Fruit fly (Drosophila melanogaster) whole organism, wandering third instar larva: ENCODE data around the gene ph-p.

Experiments used
- CG9705 ChIP-seq: fragments of 200-800 bp; sonication (Bioruptor generic); optimal IDR thresholded peaks from 2 replicates; lab custom pipeline; 2018; ENCODE audit warnings: missing biosample characterization, mild to moderate bottlenecking, missing genetic modification characterization
- CrebA ChIP-seq: fragments of 200-800 bp; sonication (Bioruptor generic); optimal IDR thresholded peaks from 2 replicates; lab custom pipeline; 2016; ENCODE audit warnings: missing biosample characterization, mild to moderate bottlenecking, missing genetic modification characterization, borderline replicate concordance
- Dfd ChIP-seq: fragments of >200 bp; optimal IDR thresholded peaks from 2 replicates; lab custom pipeline; 2017; ENCODE audit warnings: missing biosample characterization, missing genetic modification characterization
- Dif ChIP-seq: fragments of 200-275, 200-300 bp; sonication (Bioruptor generic); optimal IDR thresholded peaks from 2 replicates; lab custom pipeline; 2018; ENCODE audit warnings: missing biosample characterization, missing genetic modification characterization; ENCODE audit not compliant: partially characterized antibody
- GATAd ChIP-seq: sonication (Bioruptor generic); optimal IDR thresholded peaks from 2 replicates; lab custom pipeline; 2016; ENCODE audit warnings: missing biosample characterization, missing genetic modification characterization
- HLH106 ChIP-seq: fragments of 200-800 bp; optimal IDR thresholded peaks from 3 replicates; lab custom pipeline; 2019; ENCODE audit warnings: missing biosample characterization, mild to moderate bottlenecking, missing genetic modification characterization, moderate library complexity
- Hr78 ChIP-seq: fragments of >200 bp; optimal IDR thresholded peaks from 2 replicates; lab custom pipeline; 2017; ENCODE audit warnings: missing biosample characterization, missing genetic modification characterization
- Hr83 ChIP-seq: fragments of 200-300 bp; sonication (Bioruptor generic); optimal IDR thresholded peaks from 2 replicates; lab custom pipeline; 2016; ENCODE audit warnings: missing biosample characterization, mild to moderate bottlenecking, missing genetic modification characterization, moderate library complexity; ENCODE audit not compliant: poor library complexity, severe bottlenecking
- Jra ChIP-seq: sonication (Bioruptor generic); optimal IDR thresholded peaks from 2 replicates; lab custom pipeline; 2016; ENCODE audit warnings: missing biosample characterization, missing genetic modification characterization
- Mio ChIP-seq: sonication (Bioruptor generic); optimal IDR thresholded peaks from 2 replicates; lab custom pipeline; 2016; ENCODE audit warnings: missing biosample characterization, missing genetic modification characterization
- Myc ChIP-seq: fragments of >200 bp; optimal IDR thresholded peaks from 2 replicates; lab custom pipeline; 2017
- OdsH ChIP-seq: fragments of 200-800 bp; sonication (Bioruptor generic); optimal IDR thresholded peaks from 2 replicates; lab custom pipeline; 2016; ENCODE audit warnings: missing biosample characterization, mild to moderate bottlenecking, missing genetic modification characterization
- Rel ChIP-seq, 2 experiments: fragments of 200-800 bp; sonication (Bioruptor generic) in 1 of 2; optimal IDR thresholded peaks; 2 replicates in 1 of 2; 3 replicates in 1 of 2; lab custom pipeline; 2016 to 2019; ENCODE audit warnings: mild to moderate bottlenecking in 2 of 2, missing biosample characterization in 2 of 2, missing genetic modification characterization in 2 of 2, moderate library complexity in 1 of 2
- Sp1 ChIP-seq: fragments of 200-800 bp; sonication (Bioruptor generic); optimal IDR thresholded peaks from 3 replicates; lab custom pipeline; 2019; ENCODE audit warnings: missing biosample characterization, mild to moderate bottlenecking, missing genetic modification characterization, moderate library complexity
- Vsx2 ChIP-seq: fragments of 200-300, 225-300 bp; sonication (Bioruptor generic); optimal IDR thresholded peaks from 2 replicates; lab custom pipeline; 2018; ENCODE audit warnings: missing biosample characterization, missing genetic modification characterization; ENCODE audit not compliant: partially characterized antibody
- brk ChIP-seq: fragments of 200-800 bp; sonication (Bioruptor generic); optimal IDR thresholded peaks from 2 replicates; lab custom pipeline; 2016; ENCODE audit warnings: missing biosample characterization, mild to moderate bottlenecking, missing genetic modification characterization
- dl ChIP-seq, 2 experiments: fragments of 175-275, 200-275 bp in 1 of 2; fragments of 200-275 bp in 1 of 2; sonication (Bioruptor generic); optimal IDR thresholded peaks; lab custom pipeline; 2018; ENCODE audit warnings: mild to moderate bottlenecking in 2 of 2, missing biosample characterization in 2 of 2, missing genetic modification characterization in 2 of 2, moderate library complexity in 2 of 2; ENCODE audit not compliant: partially characterized antibody in 2 of 2, insufficient read depth in 1 of 2
- dmrt93B ChIP-seq: fragments of 200-800 bp; sonication (Bioruptor generic); optimal IDR thresholded peaks from 2 replicates; lab custom pipeline; 2018; ENCODE audit warnings: missing biosample characterization, mild to moderate bottlenecking, missing genetic modification characterization
- dsf ChIP-seq: sonication (Bioruptor generic); optimal IDR thresholded peaks from 2 replicates; lab custom pipeline; 2016; ENCODE audit warnings: missing biosample characterization, missing genetic modification characterization, borderline replicate concordance
- ey ChIP-seq: fragments of 200-800 bp; sonication (Bioruptor generic); optimal IDR thresholded peaks from 2 replicates; lab custom pipeline; 2016; ENCODE audit warnings: missing biosample characterization, missing genetic modification characterization
- foxo ChIP-seq, 2 experiments: fragments of 200-800 bp; sonication (Bioruptor generic); optimal IDR thresholded peaks; 2 replicates in 1 of 2; 3 replicates in 1 of 2; lab custom pipeline; 2016 to 2017; ENCODE audit warnings: missing biosample characterization in 2 of 2, missing genetic modification characterization in 2 of 2
- fru ChIP-seq: fragments of 200-800 bp; sonication (Bioruptor generic); optimal IDR thresholded peaks from 3 replicates; lab custom pipeline; 2016; ENCODE audit warnings: missing biosample characterization, mild to moderate bottlenecking, missing genetic modification characterization
- h ChIP-seq: fragments of 200-800 bp; sonication (Bioruptor generic); optimal IDR thresholded peaks from 3 replicates; lab custom pipeline; 2016; ENCODE audit warnings: missing biosample characterization, mild to moderate bottlenecking, missing genetic modification characterization
- lola ChIP-seq: fragments of >200 bp; optimal IDR thresholded peaks from 2 replicates; lab custom pipeline; 2017; ENCODE audit warnings: missing biosample characterization, missing genetic modification characterization
- rgr ChIP-seq: fragments of 200-800 bp; sonication (Bioruptor generic); optimal IDR thresholded peaks from 3 replicates; lab custom pipeline; 2016; ENCODE audit warnings: missing biosample characterization, mild to moderate bottlenecking, missing genetic modification characterization
- sv ChIP-seq: fragments of 200-800 bp; sonication (Bioruptor generic); optimal IDR thresholded peaks from 3 replicates; lab custom pipeline; 2016; ENCODE audit warnings: missing biosample characterization, missing genetic modification characterization
- woc ChIP-seq: sonication (Bioruptor generic); optimal IDR thresholded peaks from 2 replicates; lab custom pipeline; 2016; ENCODE audit warnings: missing biosample characterization, mild to moderate bottlenecking, missing genetic modification characterization

ph-p gene

dm6 chrX:2081848-2082365 is 56.3 kb downstream of the ph-p start:
- no peak for TF ChIP-seq Jra
- no peak for TF ChIP-seq Hr83 (GFP tag; lab: Kevin White, UChicago)
- no peak for TF ChIP-seq Dif (GFP tag; lab: Kevin White, UChicago)
- no peak for TF ChIP-seq Dfd (GFP tag; lab: Kevin White, UChicago)
- TF ChIP-seq Sp1 (GFP tag; lab: Kevin White, UChicago): no peak
- TF ChIP-seq dmrt93B (GFP tag; lab: Kevin White, UChicago): no peak
- TF ChIP-seq Mio (GFP tag; lab: Kevin White, UChicago): no peak
- TF ChIP-seq sv: no peak
- TF ChIP-seq CG9705: no peak
- no peak for TF ChIP-seq foxo (GFP tag; optimal IDR thresholded peaks at IDR 0.05; lab: Kevin White, UChicago)
- TF ChIP-seq h (GFP tag; lab: Kevin White, UChicago): no peak
- no peak for TF ChIP-seq Hr78 (GFP tag; lab: Kevin White, UChicago)
- no peak for TF ChIP-seq ey (GFP tag; lab: Kevin White, UChicago)
- no peak for TF ChIP-seq brk (GFP tag; lab: Kevin White, UChicago)
- no peak for TF ChIP-seq GATAd

DNA sequence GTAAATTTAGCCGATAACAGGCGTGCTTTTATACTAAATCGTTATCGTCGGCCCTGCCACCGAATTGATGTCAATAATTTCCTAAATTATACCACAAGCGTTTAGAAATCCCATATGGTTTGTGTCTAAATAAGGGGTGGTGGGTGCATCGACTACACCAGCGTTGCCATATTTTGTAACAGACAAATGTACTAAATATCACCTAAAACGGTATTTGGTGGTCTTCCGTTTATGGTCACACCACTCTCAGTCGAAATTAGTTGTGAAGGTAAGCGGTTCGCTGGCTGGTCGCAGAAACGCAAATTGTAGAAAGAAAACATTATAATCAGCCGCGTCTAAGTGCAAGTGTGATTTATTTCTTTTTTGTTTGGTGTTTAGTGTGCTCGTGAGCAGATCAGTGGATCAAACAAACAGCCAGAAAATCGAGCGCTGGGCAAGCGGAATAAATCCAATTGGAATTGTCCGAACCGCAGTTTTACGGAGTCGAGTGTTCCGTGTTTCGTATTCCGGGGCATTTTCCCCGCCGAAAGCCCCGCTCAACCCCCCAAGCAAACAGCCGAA is 57.7 kb downstream of the ph-p start, which contains the start of the genes CG16903 and Unc-76:
CG16903 (minus strand) TSS at position 39 of the 561 bp plus-strand sequence.
Unc-76 (plus strand) TSS at position 244 of the 561 bp plus-strand sequence.
- TF ChIP-seq OdsH (GFP tag; lab: Kevin White, UChicago): peak; percentile 7
- peak; percentile 45 for TF ChIP-seq HLH106 (tag; lab: Kevin White, UChicago)
- peak; percentile 59 for TF ChIP-seq Dif (GFP tag; lab: Kevin White, UChicago)
- peak; percentile 22 for TF ChIP-seq fru (GFP tag; lab: Kevin White, UChicago)
- peak; percentile 60 for TF ChIP-seq Sp1 (GFP tag; lab: Kevin White, UChicago)
- peak; percentile 0 for TF ChIP-seq Myc (lab: Kevin White, UChicago)
- TF ChIP-seq woc (GFP tag; lab: Kevin White, UChicago): peak; percentile 6
- TF ChIP-seq Rel (GFP tag; optimal IDR thresholded peaks at IDR 0.05; lab: Kevin White, UChicago): no peak
- TF ChIP-seq Rel (tag; optimal IDR thresholded peaks at IDR 0.05; lab: Kevin White, UChicago): peak; percentile 79
- peak; percentile 6 for TF ChIP-seq Jra
- no peak for TF ChIP-seq dsf
- peak in 1 of 2 experiments; percentile 32 for TF ChIP-seq dl (GFP tag; optimal IDR thresholded peaks at IDR 0.05; lab: Kevin White, UChicago; ENCODE audit: insufficient read depth in 1 of 2, partially characterized antibody in 2 of 2)
- TF ChIP-seq dmrt93B (GFP tag; lab: Kevin White, UChicago): peak; percentile 6
- TF ChIP-seq h (GFP tag; lab: Kevin White, UChicago): peak; percentile 51
- TF ChIP-seq CrebA (GFP tag; lab: Kevin White, UChicago): no peak
- TF ChIP-seq foxo (GFP tag; optimal IDR thresholded peaks at IDR 0.05; lab: Kevin White, UChicago): peak in 1 of 2 experiments; percentile 19
- TF ChIP-seq Vsx2 (GFP tag; lab: Kevin White, UChicago): no peak
- peak; percentile 55 for TF ChIP-seq rgr (GFP tag; lab: Kevin White, UChicago)
- TF ChIP-seq brk (GFP tag; lab: Kevin White, UChicago): no peak

DNA sequence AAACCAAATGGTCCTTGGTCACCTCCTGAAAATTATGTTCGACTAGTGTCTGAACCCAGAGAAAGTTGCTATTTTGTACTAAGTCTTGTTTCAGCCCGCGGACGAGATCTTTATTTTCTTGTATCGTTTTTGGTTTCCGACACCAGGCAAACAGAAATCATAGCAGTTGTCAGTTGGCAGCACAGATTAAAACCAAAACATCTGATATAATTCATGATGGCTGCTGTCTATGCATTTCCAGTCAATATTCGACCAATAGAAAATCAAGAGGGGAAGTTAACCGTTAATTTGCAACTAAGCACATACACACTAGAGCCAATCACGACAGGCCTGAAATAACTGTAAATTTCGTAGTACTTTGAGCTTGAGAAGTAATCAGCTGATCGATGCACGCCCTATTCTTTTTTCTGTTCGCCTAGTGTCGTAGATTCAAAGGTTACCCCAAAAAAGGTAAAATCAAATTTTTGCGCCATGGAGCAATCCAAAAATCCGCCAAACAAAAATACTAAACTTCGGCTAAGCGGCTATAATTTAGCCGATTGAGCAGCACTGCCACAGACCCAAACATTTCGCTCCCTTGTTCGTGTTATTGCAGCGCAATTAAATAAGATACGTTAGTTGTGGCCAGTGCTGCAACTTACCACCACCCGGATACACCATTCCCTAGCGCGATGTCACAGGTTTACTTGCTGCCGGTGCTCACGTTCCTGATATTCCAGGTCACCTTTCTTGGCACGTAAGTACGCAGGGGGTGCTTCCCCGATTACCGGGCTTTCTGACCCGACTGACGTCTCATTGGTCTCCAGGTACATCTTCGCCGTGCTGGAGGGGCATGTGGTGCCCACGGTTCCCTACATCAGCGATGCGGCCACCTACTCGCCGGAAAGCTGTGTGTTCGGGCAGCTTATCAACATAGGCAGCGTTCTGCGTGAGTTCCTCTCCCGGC is 61.5 kb downstream of the ph-p start, which contains the start of gene CG4025:
CG4025 (plus strand) TSS at position 555 of the 946 bp plus-strand sequence.
- TF ChIP-seq Jra (peak; percentile 48), Myc (lab: Kevin White, UChicago) (peak; percentile 83), lola (GFP tag; lab: Kevin White, UChicago) (no peak), Rel (GFP tag; optimal IDR thresholded peaks at IDR 0.05; lab: Kevin White, UChicago) (no peak), Rel (tag; optimal IDR thresholded peaks at IDR 0.05; lab: Kevin White, UChicago) (peak; percentile 98)
